Worm (Caenorhabditis elegans) whole organism, midembryonic: Measurements from ENCODE around the gene F58F12.12.

Source experiments
- T22C8.4 ChIP-seq: fragments of 200-800 bp; sonication (Bioruptor generic); IDR thresholded peaks from 2 replicates; pipeline ENCODE4 v1.3.6; 2022; ENCODE audit warnings: missing genetic modification characterization, missing compliant biosample characterization
- cog-1 ChIP-seq: sonication (generic microtip); optimal IDR thresholded peaks from 2 replicates; lab custom pipeline; 2016; ENCODE audit warnings: missing genetic modification characterization, missing compliant biosample characterization
- flt-1 ChIP-seq: fragments of 200-800 bp; sonication (Bioruptor generic); IDR thresholded peaks from 2 replicates; pipeline ENCODE4 v1.3.6; 2022; ENCODE audit warnings: missing genetic modification characterization, missing compliant biosample characterization
- klf-2 ChIP-seq: fragments of 200-800 bp; sonication (Bioruptor generic); conservative IDR thresholded peaks from 2 replicates; pipeline ENCODE4 v1.3.6; 2022; ENCODE audit warnings: missing genetic modification reagents, missing genetic modification characterization, missing compliant biosample characterization
- med-1 ChIP-seq: sonication (generic microtip); optimal IDR thresholded peaks from 2 replicates; lab custom pipeline; 2017; ENCODE audit warnings: missing genetic modification characterization, mild to moderate bottlenecking, missing compliant biosample characterization, antibody characterized with exemption, missing genetic modification reagents; ENCODE audit not compliant: insufficient read depth
- ref-1 ChIP-seq: fragments of 200-800 bp; sonication (Bioruptor generic); conservative IDR thresholded peaks from 2 replicates; pipeline ENCODE4 v1.3.6; 2022; ENCODE audit warnings: missing genetic modification reagents, missing genetic modification characterization, missing compliant biosample characterization
- tab-1 ChIP-seq: fragments of 200-800 bp; sonication (Bioruptor generic); IDR thresholded peaks from 2 replicates; pipeline ENCODE4 v1.3.6; 2022; ENCODE audit warnings: missing genetic modification characterization, missing compliant biosample characterization
- ztf-23 ChIP-seq: fragments of 200-800 bp; sonication (Bioruptor generic); IDR thresholded peaks from 2 replicates; pipeline ENCODE4 v1.3.6; 2022; ENCODE audit warnings: missing genetic modification reagents, missing genetic modification characterization, missing compliant biosample characterization
- ztf-29 ChIP-seq: fragments of 200-800 bp; sonication (Bioruptor generic); IDR thresholded peaks from 2 replicates; pipeline ENCODE4 v1.3.6; 2022; ENCODE audit warnings: missing genetic modification reagents, missing genetic modification characterization, missing compliant biosample characterization

Gene F58F12.12

ce11 chrII:6355396-6356346 lies 25.3 kb upstream of the F58F12.12 start, which contains the start of gene C32D5.11:
Gene C32D5.11, minus strand, starts transcription at chrII:6355446.
- no peak for TF ChIP-seq klf-2 (GFP tag; lab: Robert Waterston, UW)
- TF ChIP-seq ref-1 (GFP tag; lab: Robert Waterston, UW), result no peak
- TF ChIP-seq tab-1 (GFP tag; lab: Robert Waterston, UW), result no peak
- no peak for TF ChIP-seq flt-1
- no peak for TF ChIP-seq cog-1 (tag; lab: Kevin White, UChicago)
- TF ChIP-seq T22C8.4 (GFP tag; lab: Robert Waterston, UW), result peak; percentile 7; the same call in 1 of the 2 replicates
- TF ChIP-seq ztf-23 (GFP tag; lab: Robert Waterston, UW), result 0 out of 2 replicates have a peak, but pooled peaks have one; percentile 31
- TF ChIP-seq ztf-29, result no peak
- peak; percentile 18 for TF ChIP-seq med-1

DNA sequence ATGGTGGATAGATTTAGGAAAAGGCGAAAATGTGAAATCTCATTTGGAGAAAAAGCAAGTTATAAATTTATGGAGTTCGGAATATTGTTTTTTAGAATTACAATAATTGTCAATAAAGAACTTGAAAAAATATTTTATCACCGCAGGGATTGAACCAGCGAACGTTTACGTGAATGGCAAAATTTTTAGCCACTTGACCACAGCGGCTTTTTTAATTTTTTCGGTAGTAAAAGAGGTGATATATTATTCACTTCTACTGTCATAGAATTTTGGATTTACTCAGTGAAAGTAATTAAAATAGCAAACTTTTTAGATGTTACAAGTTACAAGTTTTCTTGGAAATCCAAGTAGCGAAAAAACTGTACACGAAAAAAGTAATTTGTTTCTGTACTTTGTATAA lies 22.7 kb upstream of the F58F12.12 start:
- TF ChIP-seq ztf-29 (no peak), ref-1 (GFP tag; lab: Robert Waterston, UW) (no peak), T22C8.4 (GFP tag; lab: Robert Waterston, UW) (no peak), flt-1 (no peak), tab-1 (GFP tag; lab: Robert Waterston, UW) (no peak), med-1 (no peak), klf-2 (GFP tag; lab: Robert Waterston, UW) (no peak), cog-1 (tag; lab: Kevin White, UChicago) (no peak), ztf-23 (GFP tag; lab: Robert Waterston, UW) (no peak)

ce11 chrII:6358905-6359304 lies 22.1 kb upstream of the F58F12.12 start, which contains the start of gene C32D5.12:
Gene C32D5.12, minus strand, starts transcription at chrII:6359005.
- TF ChIP-seq flt-1 (no peak), klf-2 (GFP tag; lab: Robert Waterston, UW) (no peak), tab-1 (GFP tag; lab: Robert Waterston, UW) (no peak), ztf-29 (no peak), ref-1 (GFP tag; lab: Robert Waterston, UW) (no peak), med-1 (no peak), cog-1 (tag; lab: Kevin White, UChicago) (no peak), ztf-23 (GFP tag; lab: Robert Waterston, UW) (no peak), T22C8.4 (GFP tag; lab: Robert Waterston, UW) (no peak)

DNA sequence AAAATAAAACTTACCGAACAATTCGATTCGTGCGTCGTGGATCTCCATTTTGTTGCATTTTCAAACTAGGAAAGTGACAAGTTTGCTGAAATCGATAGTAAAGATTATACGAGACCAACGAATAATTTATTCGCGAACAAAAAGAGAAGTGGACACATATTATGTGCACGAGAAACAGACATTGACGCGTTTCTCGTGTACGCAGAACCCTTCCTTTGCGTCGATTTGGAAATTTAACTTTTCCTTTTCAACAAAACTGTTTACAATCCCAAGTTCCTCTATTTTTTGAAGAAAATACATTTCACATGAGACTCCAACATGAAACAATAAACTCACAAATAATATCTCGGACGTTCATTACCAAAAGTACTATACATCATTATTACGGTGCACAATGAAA lies 20.1 kb upstream of the F58F12.12 start, which contains the start of gene K10B2.4:
Gene K10B2.4, minus strand, starts transcription at position 138 of the 400 bp plus-strand sequence.
- TF ChIP-seq flt-1, result no peak
- TF ChIP-seq med-1, result no peak
- TF ChIP-seq ztf-23 (GFP tag; lab: Robert Waterston, UW), result peak; percentile 65; the same call in 1 of the 2 replicates
- TF ChIP-seq tab-1 (GFP tag; lab: Robert Waterston, UW), result no peak
- TF ChIP-seq T22C8.4 (GFP tag; lab: Robert Waterston, UW), result no peak

DNA sequence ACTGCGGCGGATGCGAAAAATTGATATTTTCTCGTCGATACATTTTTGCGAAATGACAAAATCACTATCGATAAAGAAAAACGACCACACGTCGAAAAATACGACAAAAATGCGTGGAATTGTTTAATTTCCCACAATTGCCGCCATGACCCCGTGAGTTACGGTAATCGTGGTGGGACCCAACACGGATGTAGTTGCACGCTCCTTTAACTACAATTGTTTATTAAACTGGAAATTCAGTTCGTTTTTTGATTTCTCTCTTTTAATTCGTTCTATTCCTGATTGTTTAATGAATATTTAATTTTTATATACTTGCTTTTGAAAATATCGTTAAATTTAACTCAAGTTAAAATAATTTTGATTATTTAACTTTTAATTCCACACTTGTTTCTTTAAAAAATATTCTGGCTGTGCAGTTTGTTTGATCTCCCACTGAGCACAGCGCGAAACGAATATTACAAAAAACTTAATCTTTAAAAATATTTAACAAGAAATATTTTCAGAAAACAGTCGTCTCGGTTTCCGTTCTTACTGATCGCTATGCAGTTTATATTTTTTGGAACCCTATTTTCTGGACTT lies 15.6 kb upstream of the F58F12.12 start, which contains the start of the genes ani-2 and clec-88:
Gene ani-2, minus strand, starts transcription at position 131 of the 579 bp plus-strand sequence.
Gene clec-88, plus strand, starts transcription at position 486 of the 579 bp plus-strand sequence.
- TF ChIP-seq tab-1 (GFP tag; lab: Robert Waterston, UW), result no peak
- no peak for TF ChIP-seq cog-1 (tag; lab: Kevin White, UChicago)

DNA sequence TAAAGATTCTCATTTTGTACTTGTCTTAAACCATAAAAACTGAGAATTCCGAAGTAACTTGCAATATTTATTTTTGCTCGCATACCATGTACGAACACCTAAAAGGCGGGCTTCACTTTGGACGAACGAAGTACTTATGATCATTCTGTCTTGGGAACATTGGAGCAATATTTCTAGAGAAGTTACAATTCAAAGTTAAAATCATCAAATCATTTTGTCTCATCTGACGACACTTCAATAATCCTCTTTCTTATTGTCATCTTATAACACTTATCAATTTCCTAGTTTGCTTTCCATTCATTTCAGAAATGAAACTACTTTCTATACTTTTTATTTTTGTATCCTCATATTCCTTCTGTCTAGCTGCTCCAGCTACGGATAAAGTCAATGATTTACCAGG lies 14.3 kb upstream of the F58F12.12 start, which contains the start of gene ctsa-4.1:
Gene ctsa-4.1, plus strand, starts transcription at position 301 of the 400 bp plus-strand sequence.
- TF ChIP-seq med-1, result no peak
- no peak for TF ChIP-seq cog-1 (tag; lab: Kevin White, UChicago)
- no peak for TF ChIP-seq ref-1 (GFP tag; lab: Robert Waterston, UW)
- TF ChIP-seq T22C8.4 (GFP tag; lab: Robert Waterston, UW), result no peak
- TF ChIP-seq tab-1 (GFP tag; lab: Robert Waterston, UW), result no peak
- no peak for TF ChIP-seq ztf-23 (GFP tag; lab: Robert Waterston, UW)
- TF ChIP-seq flt-1, result no peak
- TF ChIP-seq ztf-29, result no peak
- no peak for TF ChIP-seq klf-2 (GFP tag; lab: Robert Waterston, UW)

- TF ChIP-seq ref-1 (GFP tag; lab: Robert Waterston, UW), result no peak
- TF ChIP-seq cog-1 (tag; lab: Kevin White, UChicago), result peak; percentile 57
- peak; percentile 59 for TF ChIP-seq T22C8.4 (GFP tag; lab: Robert Waterston, UW)
Measured at ce11 chrII:6370110-6370509, 10.9 kb upstream of the F58F12.12 start.

DNA sequence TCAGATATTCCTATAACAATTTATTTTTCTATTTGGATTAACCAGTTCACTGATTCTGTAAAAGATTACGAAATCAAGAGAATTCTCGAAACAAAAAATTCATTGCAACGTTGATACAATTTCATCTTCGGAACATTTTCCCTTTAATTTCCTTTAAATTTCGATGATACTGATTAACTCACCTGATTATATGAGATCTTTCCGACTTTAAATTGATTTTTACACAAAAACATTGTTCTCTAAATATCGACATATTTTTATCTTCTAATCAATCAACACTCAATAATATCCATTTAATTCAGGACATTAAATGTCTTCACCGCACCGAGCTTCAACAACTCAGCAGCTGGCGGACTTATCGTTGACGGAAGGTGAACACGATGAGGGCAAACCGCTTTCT lies 10.0 kb upstream of the F58F12.12 start, which contains the start of gene lin-23:
Gene lin-23, plus strand, starts transcription at position 301 of the 400 bp plus-strand sequence.
- TF ChIP-seq flt-1, result no peak
- TF ChIP-seq tab-1 (GFP tag; lab: Robert Waterston, UW), result no peak

DNA sequence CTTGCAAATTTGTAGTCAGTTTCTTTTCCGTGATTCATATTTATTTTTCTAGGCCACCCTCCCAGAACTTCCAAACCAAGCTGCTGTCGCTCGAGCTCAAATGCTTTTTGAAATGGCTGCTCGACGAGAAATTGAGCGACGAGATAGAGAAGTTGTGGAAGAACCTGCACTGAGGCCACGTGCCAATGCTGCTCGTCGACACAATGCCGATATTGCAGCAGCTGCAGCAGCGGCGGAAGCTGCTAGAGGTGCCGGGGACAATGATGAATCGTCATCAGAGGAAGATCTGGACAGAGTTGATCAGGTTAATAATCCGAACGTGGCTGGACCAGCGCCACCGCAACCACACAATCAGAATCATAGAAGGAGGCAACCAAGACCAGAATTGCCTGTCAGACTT lies 7.6 kb upstream of the F58F12.12 start:
- TF ChIP-seq ztf-23 (GFP tag; lab: Robert Waterston, UW), result no peak
- no peak for TF ChIP-seq flt-1
- no peak for TF ChIP-seq cog-1 (tag; lab: Kevin White, UChicago)
- TF ChIP-seq ref-1 (GFP tag; lab: Robert Waterston, UW), result no peak

- no peak for TF ChIP-seq tab-1 (GFP tag; lab: Robert Waterston, UW)
- TF ChIP-seq flt-1, result no peak
- TF ChIP-seq ztf-23 (GFP tag; lab: Robert Waterston, UW), result no peak
- TF ChIP-seq ztf-29, result no peak
- TF ChIP-seq ref-1 (GFP tag; lab: Robert Waterston, UW), result no peak
- no peak for TF ChIP-seq klf-2 (GFP tag; lab: Robert Waterston, UW)
- TF ChIP-seq T22C8.4 (GFP tag; lab: Robert Waterston, UW), result no peak
- no peak for TF ChIP-seq cog-1 (tag; lab: Kevin White, UChicago)
- TF ChIP-seq med-1, result no peak
Measured at ce11 chrII:6374646-6375045, 6.3 kb upstream of the F58F12.12 start.
